Worm (Caenorhabditis elegans) whole organism, early embryonic: ENCODE measurements around the gene ZK228.1.
"Not testable (repeated sequence)": the region's sequence is repeated elsewhere in the genome, so short reads cannot be mapped to it uniquely, and the experiment has no call there.

Experiments
- B0310.2 ChIP-seq: sonication (generic microtip); optimal IDR thresholded peaks from 2 replicates; lab custom pipeline; 2016; ENCODE audit warnings: mild to moderate bottlenecking, missing genetic modification characterization, missing compliant biosample characterization
- F13C5.2 ChIP-seq: sonication (generic microtip); optimal IDR thresholded peaks from 2 replicates; lab custom pipeline; 2017; ENCODE audit warnings: mild to moderate bottlenecking, missing genetic modification characterization, inconsistent platforms, missing compliant biosample characterization
- aly-1 ChIP-seq: sonication (generic microtip); optimal IDR thresholded peaks from 2 replicates; lab custom pipeline; 2016; ENCODE audit warnings: missing genetic modification characterization, missing compliant biosample characterization
- ama-1 ChIP-seq: fragments of 150-350 bp; optimal IDR thresholded peaks from 2 replicates; lab custom pipeline; 2014
- ceh-13 ChIP-seq: fragments of 200-800 bp; sonication (Bioruptor generic); optimal IDR thresholded peaks from 2 replicates; lab custom pipeline; 2018; ENCODE audit warnings: mild to moderate bottlenecking, missing genetic modification characterization, missing compliant biosample characterization
- ceh-36 ChIP-seq: sonication (generic microtip); optimal IDR thresholded peaks from 2 replicates; lab custom pipeline; 2016; ENCODE audit warnings: missing genetic modification characterization, inconsistent platforms, missing compliant biosample characterization
- ets-7 ChIP-seq: sonication (generic microtip); optimal IDR thresholded peaks from 2 replicates; lab custom pipeline; 2016; ENCODE audit warnings: missing genotype, missing genetic modification characterization, missing compliant biosample characterization
- flt-1 ChIP-seq: fragments of 200-800 bp; sonication (Bioruptor generic); IDR thresholded peaks from 2 replicates; pipeline ENCODE4 v1.3.6; 2022; ENCODE audit warnings: missing genetic modification characterization, missing compliant biosample characterization
- hmbx-1 ChIP-seq: sonication (generic microtip); optimal IDR thresholded peaks from 2 replicates; lab custom pipeline; 2016; ENCODE audit warnings: mild to moderate bottlenecking, missing genetic modification characterization, missing compliant biosample characterization
- hmg-4 ChIP-seq: fragments of 200-800 bp; sonication (Bioruptor generic); optimal IDR thresholded peaks from 2 replicates; lab custom pipeline; 2018; ENCODE audit warnings: mild to moderate bottlenecking, missing genetic modification characterization, missing compliant biosample characterization
- hnd-1 ChIP-seq: sonication (generic microtip); optimal IDR thresholded peaks from 2 replicates; lab custom pipeline; 2016; ENCODE audit warnings: missing genetic modification characterization, missing compliant biosample characterization
- pes-1 ChIP-seq: fragments of 200-800 bp; sonication (Bioruptor generic); IDR thresholded peaks from 2 replicates; pipeline ENCODE4 v1.3.6; 2022; ENCODE audit warnings: missing genetic modification reagents, missing genetic modification characterization, missing compliant biosample characterization
- scrt-1 ChIP-seq: fragments of 200-800 bp; sonication (Bioruptor generic); IDR thresholded peaks from 2 replicates; pipeline ENCODE4 v1.3.6; 2022; ENCODE audit warnings: missing genetic modification characterization, missing compliant biosample characterization
- sea-1 ChIP-seq: fragments of 200-800 bp; sonication (Bioruptor generic); conservative IDR thresholded peaks from 2 replicates; pipeline ENCODE4 v1.3.6; 2022; ENCODE audit warnings: missing genetic modification characterization, missing compliant biosample characterization
- tbx-11 ChIP-seq: fragments of 200-800 bp; sonication (Bioruptor generic); IDR thresholded peaks from 2 replicates; pipeline ENCODE4 v1.3.6; 2022; ENCODE audit warnings: missing genetic modification characterization, missing compliant biosample characterization
- tbx-37 ChIP-seq: fragments of 200-800 bp; sonication (Bioruptor generic); conservative IDR thresholded peaks from 2 replicates; pipeline ENCODE4 v1.3.6; 2022; ENCODE audit warnings: missing genetic modification reagents, missing genetic modification characterization, missing compliant biosample characterization
- tra-4 ChIP-seq: sonication (generic microtip); optimal IDR thresholded peaks from 2 replicates; lab custom pipeline; 2017; ENCODE audit warnings: missing genetic modification characterization, missing compliant biosample characterization

Gene ZK228.1

ce11 chrV:18438081-18438480 lies 6.1 kb upstream of the ZK228.1 start, which contains the start of gene ZK262.8:
Gene ZK262.8, plus strand, starts transcription at chrV:18438381.
- TF ChIP-seq ets-7 (tag; lab: Kevin White, UChicago) (no peak), tbx-37 (GFP tag; lab: Robert Waterston, UW) (no peak), B0310.2 (tag; lab: Kevin White, UChicago) (no peak), aly-1 (tag; lab: Kevin White, UChicago) (no peak), ama-1 (lab: Kevin White, UChicago) (no peak), sea-1 (GFP tag; lab: Robert Waterston, UW) (no peak), F13C5.2 (no peak), scrt-1 (GFP tag; lab: Robert Waterston, UW) (no peak), hnd-1 (tag; lab: Kevin White, UChicago) (no peak), ceh-13 (GFP tag; lab: Kevin White, UChicago) (no peak), hmg-4 (GFP tag; lab: Kevin White, UChicago) (no peak), tra-4 (tag; lab: Kevin White, UChicago) (no peak)

ce11 chrV:18439469-18439868 lies 4.7 kb upstream of the ZK228.1 start, which contains the start of gene ZK262.9:
Gene ZK262.9, plus strand, starts transcription at chrV:18439769.
- not testable (repeated sequence) for TF ChIP-seq hmbx-1, hnd-1, tra-4 (tag; lab: Kevin White, UChicago)

- no peak for TF ChIP-seq ceh-36 (tag; lab: Kevin White, UChicago)
- no peak for TF ChIP-seq tbx-11
- no peak for TF ChIP-seq pes-1
- TF ChIP-seq tbx-37 (GFP tag; lab: Robert Waterston, UW): no peak
- no peak for TF ChIP-seq aly-1 (tag; lab: Kevin White, UChicago)
- TF ChIP-seq scrt-1 (GFP tag; lab: Robert Waterston, UW): no peak
- no peak for TF ChIP-seq hmg-4 (GFP tag; lab: Kevin White, UChicago)
- no peak for TF ChIP-seq hmbx-1 (tag; lab: Kevin White, UChicago)
- no peak for TF ChIP-seq ceh-13 (GFP tag; lab: Kevin White, UChicago)
- TF ChIP-seq tra-4 (tag; lab: Kevin White, UChicago): no peak
- no peak for TF ChIP-seq B0310.2 (tag; lab: Kevin White, UChicago)
- no peak for TF ChIP-seq sea-1 (GFP tag; lab: Robert Waterston, UW)
Measured at ce11 chrV:18456574-18456973, 12.4 kb downstream of the ZK228.1 start, which contains the start of gene ZK228.10. Gene ZK228.10, plus strand, starts transcription at chrV:18456874.

ce11 chrV:18461200-18461728 lies 17.0 kb downstream of the ZK228.1 start, which contains the start of gene ZK228.3:
Gene ZK228.3, minus strand, starts transcription at chrV:18461250.
- TF ChIP-seq scrt-1 (GFP tag; lab: Robert Waterston, UW): no peak
- no peak for TF ChIP-seq hmbx-1 (tag; lab: Kevin White, UChicago)
- TF ChIP-seq tra-4 (tag; lab: Kevin White, UChicago): no peak
- TF ChIP-seq F13C5.2: no peak
- TF ChIP-seq ama-1 (lab: Kevin White, UChicago): no peak
- TF ChIP-seq pes-1: no peak
- no peak for TF ChIP-seq tbx-11
- TF ChIP-seq flt-1: no peak
- no peak for TF ChIP-seq ceh-36 (tag; lab: Kevin White, UChicago)
- no peak for TF ChIP-seq tbx-37 (GFP tag; lab: Robert Waterston, UW)

ce11 chrV:18462365-18462837 lies 18.2 kb downstream of the ZK228.1 start, which contains the start of gene ZK228.4:
Gene ZK228.4, plus strand, starts transcription at chrV:18462787.
- TF ChIP-seq ama-1 (lab: Kevin White, UChicago) (no peak), pes-1 (no peak), aly-1 (tag; lab: Kevin White, UChicago) (no peak), F13C5.2 (no peak), ceh-13 (GFP tag; lab: Kevin White, UChicago) (no peak), tbx-37 (GFP tag; lab: Robert Waterston, UW) (no peak), hmg-4 (GFP tag; lab: Kevin White, UChicago) (no peak), scrt-1 (GFP tag; lab: Robert Waterston, UW) (no peak), tbx-11 (no peak), hnd-1 (tag; lab: Kevin White, UChicago) (no peak), ceh-36 (tag; lab: Kevin White, UChicago) (no peak), tra-4 (tag; lab: Kevin White, UChicago) (no peak), ets-7 (tag; lab: Kevin White, UChicago) (no peak), sea-1 (GFP tag; lab: Robert Waterston, UW) (no peak), flt-1 (no peak), B0310.2 (tag; lab: Kevin White, UChicago) (no peak), hmbx-1 (tag; lab: Kevin White, UChicago) (no peak)

- TF ChIP-seq ceh-13 (GFP tag; lab: Kevin White, UChicago) (no peak), hmbx-1 (tag; lab: Kevin White, UChicago) (no peak), hnd-1 (tag; lab: Kevin White, UChicago) (no peak), tra-4 (tag; lab: Kevin White, UChicago) (no peak), scrt-1 (GFP tag; lab: Robert Waterston, UW) (no peak), tbx-37 (GFP tag; lab: Robert Waterston, UW) (no peak), hmg-4 (GFP tag; lab: Kevin White, UChicago) (no peak), ama-1 (lab: Kevin White, UChicago) (no peak), flt-1 (no peak), pes-1 (no peak)
Measured at ce11 chrV:18468097-18468496, 23.9 kb downstream of the ZK228.1 start, which contains the start of gene ZK228.13. Gene ZK228.13, minus strand, starts transcription at chrV:18468197.

ce11 chrV:18473415-18473814 lies 29.2 kb downstream of the ZK228.1 start, which contains the start of gene srh-182:
Gene srh-182, minus strand, starts transcription at chrV:18473515.
- no peak for TF ChIP-seq hmbx-1 (tag; lab: Kevin White, UChicago)
- TF ChIP-seq F13C5.2: no peak
- no peak for TF ChIP-seq flt-1
- TF ChIP-seq hnd-1 (tag; lab: Kevin White, UChicago): no peak
- no peak for TF ChIP-seq ets-7 (tag; lab: Kevin White, UChicago)
- TF ChIP-seq sea-1 (GFP tag; lab: Robert Waterston, UW): no peak
- TF ChIP-seq scrt-1 (GFP tag; lab: Robert Waterston, UW): no peak
- TF ChIP-seq ama-1 (lab: Kevin White, UChicago): no peak
- no peak for TF ChIP-seq hmg-4 (GFP tag; lab: Kevin White, UChicago)
